Worm (Caenorhabditis elegans): ENCODE results near the gene sma-3.

- TF ChIP-seq lin-11 (tag; optimal IDR thresholded peaks at IDR 0.05) (no peak), skn-1 (tag; optimal IDR thresholded peaks at IDR 0.05) (no peak), dmd-4 (tag; optimal IDR thresholded peaks at IDR 0.05) (no peak), ama-1 (optimal IDR thresholded peaks at IDR 0.05) (no peak), aly-2 (tag; optimal IDR thresholded peaks at IDR 0.05) (no peak)
Observed at ce11 chrIII:6856709-6857108, 7.1 kb downstream of the sma-3 start, which contains the start of gene zak-1.

Data from whole organism, L2 larva.